Fruit fly (Drosophila melanogaster) whole organism, adult: ENCODE measurements around the gene spict.

Experiments
- CG11617 ChIP-seq: fragments of 200-800 bp; sonication (Bioruptor generic); optimal IDR thresholded peaks from 2 replicates; lab custom pipeline; 2017; ENCODE audit warnings: mild to moderate bottlenecking, missing biosample characterization, missing genetic modification reagents, missing genetic modification characterization
- CG12768 ChIP-seq: fragments of 200-800 bp; sonication (Bioruptor generic); optimal IDR thresholded peaks from 2 replicates; lab custom pipeline; 2017; ENCODE audit warnings: missing biosample characterization, missing genetic modification characterization, mild to moderate bottlenecking, moderate library complexity, missing genetic modification reagents
- CG14711 ChIP-seq: fragments of 200-800 bp; sonication (Bioruptor generic); optimal IDR thresholded peaks from 2 replicates; lab custom pipeline; 2018; ENCODE audit warnings: missing biosample characterization, mild to moderate bottlenecking, missing genetic modification characterization, moderate library complexity
- CG1620 ChIP-seq: fragments of 200-800 bp; sonication (Bioruptor generic); optimal IDR thresholded peaks from 2 replicates; lab custom pipeline; 2016; ENCODE audit warnings: missing biosample characterization, missing genetic modification characterization
- CG33017 ChIP-seq: fragments of 200-800 bp; sonication (Bioruptor generic); optimal IDR thresholded peaks from 2 replicates; lab custom pipeline; 2018; ENCODE audit warnings: missing biosample characterization, mild to moderate bottlenecking, missing genetic modification characterization, moderate library complexity
- CG5204 ChIP-seq: fragments of 200-800 bp; sonication (Bioruptor generic); optimal IDR thresholded peaks from 2 replicates; lab custom pipeline; 2016; ENCODE audit warnings: missing biosample characterization, missing genetic modification characterization
- CG7045 ChIP-seq: fragments of 200-800 bp; sonication (Bioruptor generic); optimal IDR thresholded peaks from 2 replicates; lab custom pipeline; 2017; ENCODE audit warnings: missing biosample characterization, mild to moderate bottlenecking, missing genetic modification characterization
- CG7101 ChIP-seq: fragments of 200-800 bp; sonication (Bioruptor generic); optimal IDR thresholded peaks from 2 replicates; lab custom pipeline; 2018; ENCODE audit warnings: missing biosample characterization, mild to moderate bottlenecking, missing genetic modification characterization, moderate library complexity
- Clk ChIP-seq: fragments of 200-800 bp; sonication (Bioruptor generic); optimal IDR thresholded peaks from 2 replicates; lab custom pipeline; 2017; ENCODE audit warnings: missing biosample characterization, missing genetic modification characterization
- Crg-1 ChIP-seq: fragments of 200-800 bp; sonication (Bioruptor generic); optimal IDR thresholded peaks from 2 replicates; lab custom pipeline; 2016; ENCODE audit warnings: missing biosample characterization, missing genetic modification characterization
- Hr96 ChIP-seq: fragments of 200-800 bp; sonication (Bioruptor generic); optimal IDR thresholded peaks from 2 replicates; lab custom pipeline; 2016; ENCODE audit warnings: missing biosample characterization, missing genetic modification characterization
- Mnt ChIP-seq: fragments of 200-800 bp; sonication (Bioruptor generic); optimal IDR thresholded peaks from 2 replicates; lab custom pipeline; 2016; ENCODE audit warnings: missing biosample characterization, mild to moderate bottlenecking, missing genetic modification characterization
- bab1 ChIP-seq: fragments of 200-800 bp; sonication (Bioruptor generic); optimal IDR thresholded peaks from 3 replicates; lab custom pipeline; 2019; ENCODE audit warnings: missing biosample characterization, mild to moderate bottlenecking, missing genetic modification characterization, moderate library complexity
- cic ChIP-seq: fragments of 200-800 bp; sonication (Bioruptor generic); optimal IDR thresholded peaks from 2 replicates; lab custom pipeline; 2017; ENCODE audit warnings: missing biosample characterization, mild to moderate bottlenecking, missing genetic modification characterization, moderate library complexity
- cnc ChIP-seq, 2 experiments: fragments of >200 bp; optimal IDR thresholded peaks; 2 replicates each; lab custom pipeline; 2017
- kay ChIP-seq: fragments of 200-800 bp; sonication (Bioruptor generic); peaks from one replicate; lab custom pipeline; 2016; ENCODE audit warnings: missing biosample characterization, missing genetic modification characterization, borderline replicate concordance
- pad ChIP-seq: fragments of 200-800 bp; sonication (Bioruptor generic); optimal IDR thresholded peaks from 3 replicates; lab custom pipeline; 2017; ENCODE audit warnings: missing biosample characterization, missing genetic modification characterization, mild to moderate bottlenecking, moderate library complexity, missing genetic modification reagents
- tj ChIP-seq: fragments of 200-800 bp; sonication (Bioruptor generic); optimal IDR thresholded peaks from 3 replicates; lab custom pipeline; 2017; ENCODE audit warnings: missing biosample characterization, mild to moderate bottlenecking, missing genetic modification characterization, moderate library complexity
- toe ChIP-seq: fragments of 200-800 bp; sonication (Bioruptor generic); optimal IDR thresholded peaks from 2 replicates; lab custom pipeline; 2016; ENCODE audit warnings: missing biosample characterization, missing genetic modification characterization

Gene spict

DNA sequence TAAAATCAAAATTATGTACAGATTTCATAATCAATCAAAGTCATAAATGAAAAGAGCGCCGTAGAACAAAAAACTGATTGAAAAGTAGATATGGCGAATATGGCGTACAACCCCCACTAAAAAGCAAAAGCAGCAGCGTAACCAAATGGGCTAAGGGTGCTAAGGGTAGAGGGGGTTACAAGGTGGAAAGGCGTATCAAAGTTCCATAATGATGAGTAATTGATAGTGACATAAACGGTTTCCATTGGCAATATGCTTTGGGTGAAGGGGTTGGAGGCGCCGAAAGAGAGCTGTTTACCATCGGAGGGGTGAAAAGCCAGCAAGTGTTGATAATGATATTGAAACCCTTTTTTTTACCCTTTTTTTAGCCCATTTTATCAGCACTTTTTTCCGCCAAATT is 32.2 kb upstream of the spict start:
- TF ChIP-seq tj (GFP tag; lab: Kevin White, UChicago) (no peak), CG5204 (GFP tag; lab: Kevin White, UChicago) (no peak), kay (GFP tag; lab: Kevin White, UChicago) (no peak), CG11617 (no peak), pad (GFP tag; lab: Kevin White, UChicago) (no peak), cic (GFP tag; lab: Kevin White, UChicago) (no peak)

DNA sequence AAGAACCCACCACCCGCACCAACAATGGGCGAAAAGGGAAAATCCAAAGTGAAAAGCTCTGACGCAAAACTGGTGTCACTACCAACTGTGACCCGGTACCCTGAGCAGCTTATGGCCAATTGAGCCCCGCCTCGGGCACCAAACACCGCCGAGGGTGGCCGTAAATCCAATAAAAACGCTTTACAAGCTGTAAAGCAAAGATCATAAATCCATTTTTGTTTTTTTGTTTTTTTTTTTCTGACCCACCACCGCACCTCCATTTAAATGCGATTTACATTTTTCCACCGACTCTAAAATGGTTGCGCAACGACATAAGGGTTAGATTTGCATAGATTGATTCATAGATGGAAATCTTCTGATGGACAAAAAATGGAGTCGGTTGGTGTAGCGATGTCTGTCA is 30.2 kb upstream of the spict start:
- TF ChIP-seq Crg-1 (GFP tag; lab: Kevin White, UChicago) = no peak
- TF ChIP-seq Mnt (GFP tag; lab: Kevin White, UChicago) = no peak
- TF ChIP-seq CG11617 = no peak
- TF ChIP-seq CG1620 (GFP tag; lab: Kevin White, UChicago) = no peak
- TF ChIP-seq CG12768 = no peak
- TF ChIP-seq kay (GFP tag; lab: Kevin White, UChicago) = no peak

DNA sequence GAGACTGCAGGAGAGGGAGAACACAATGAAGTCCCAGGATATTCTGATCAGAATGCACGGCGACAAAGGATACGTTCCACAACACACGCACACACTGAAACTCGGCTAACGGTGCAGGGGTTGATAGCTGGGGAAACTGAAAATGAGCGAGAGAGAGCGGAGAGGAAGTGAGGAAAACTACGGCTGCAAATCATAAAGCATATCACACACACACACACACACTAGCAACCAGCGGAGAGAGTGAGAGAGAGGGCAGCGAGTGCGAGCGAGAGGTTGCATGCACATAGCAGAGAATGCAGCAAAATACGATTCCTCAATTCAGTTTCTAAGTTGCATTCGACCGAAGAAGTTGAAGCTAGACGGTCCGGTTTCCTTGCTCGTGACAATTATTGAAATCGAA is 26.2 kb upstream of the spict start:
- no peak for TF ChIP-seq CG7101 (tag; lab: Kevin White, UChicago)
- TF ChIP-seq pad (GFP tag; lab: Kevin White, UChicago) = peak; percentile 84

DNA sequence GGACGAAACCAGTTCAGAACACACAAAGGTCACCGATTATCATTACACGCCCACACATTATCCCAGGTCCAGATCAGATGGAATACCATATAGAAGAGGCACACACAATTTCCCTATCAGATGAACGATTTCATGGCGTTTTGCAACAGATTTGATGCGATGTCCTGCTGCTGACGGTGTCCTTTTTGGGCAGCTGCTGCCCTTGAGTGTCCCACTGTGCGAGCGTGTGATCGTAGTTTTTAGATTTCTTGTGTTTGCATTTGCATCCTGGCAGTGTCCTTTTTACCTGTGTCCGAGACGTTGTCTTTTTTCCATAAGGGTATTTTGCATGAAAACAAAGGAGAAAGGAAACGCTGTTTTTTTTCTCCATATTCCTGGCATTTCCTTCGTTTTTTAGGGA is 25.2 kb upstream of the spict start:
- TF ChIP-seq pad (GFP tag; lab: Kevin White, UChicago) (no peak), cnc (optimal IDR thresholded peaks at IDR 0.05; lab: Kevin White, UChicago) (no peak), CG7101 (tag; lab: Kevin White, UChicago) (no peak), bab1 (no peak), tj (GFP tag; lab: Kevin White, UChicago) (no peak), CG1620 (GFP tag; lab: Kevin White, UChicago) (no peak), CG7045 (no peak), toe (no peak), Crg-1 (GFP tag; lab: Kevin White, UChicago) (no peak), CG14711 (no peak), CG12768 (no peak)

DNA sequence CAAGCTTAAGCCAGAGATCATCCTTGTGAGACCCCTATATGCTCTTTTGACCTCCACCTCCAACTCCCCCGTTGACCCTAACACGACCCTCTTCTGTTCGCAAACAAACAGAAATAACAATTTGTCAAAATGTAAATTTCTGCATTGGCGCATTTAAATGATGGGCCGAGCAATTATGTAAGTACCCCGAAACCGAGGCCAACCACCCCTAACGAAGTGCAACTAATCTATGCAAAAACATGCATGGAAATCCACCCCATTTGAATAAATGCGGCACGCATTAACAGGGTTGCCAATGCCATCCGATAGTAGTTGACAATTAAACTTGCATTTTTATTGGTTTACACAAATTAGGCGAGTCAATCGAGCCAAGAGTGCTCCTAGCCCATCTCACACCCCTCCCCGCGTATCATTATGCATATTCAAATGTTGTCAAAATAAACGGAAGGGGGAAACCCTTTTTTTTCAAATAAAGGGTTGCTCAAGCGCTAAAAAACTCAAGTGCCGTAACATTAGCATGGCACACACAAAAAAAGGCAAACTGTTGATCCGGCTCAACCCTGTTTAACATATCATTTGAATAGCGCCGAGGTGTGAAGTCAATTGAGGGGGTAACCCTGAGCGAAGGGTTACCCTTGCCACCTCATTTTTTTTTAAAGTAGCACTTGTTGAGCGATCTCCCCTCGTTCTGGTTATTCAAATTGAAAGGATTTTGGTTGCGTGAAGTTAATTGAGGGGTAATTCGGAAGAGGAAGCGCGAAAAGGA is 22.7 kb upstream of the spict start:
- TF ChIP-seq CG1620 (GFP tag; lab: Kevin White, UChicago) (no peak), Hr96 (GFP tag; lab: Kevin White, UChicago) (no peak), CG7045 (no peak), kay (GFP tag; lab: Kevin White, UChicago) (no peak), bab1 (no peak)

DNA sequence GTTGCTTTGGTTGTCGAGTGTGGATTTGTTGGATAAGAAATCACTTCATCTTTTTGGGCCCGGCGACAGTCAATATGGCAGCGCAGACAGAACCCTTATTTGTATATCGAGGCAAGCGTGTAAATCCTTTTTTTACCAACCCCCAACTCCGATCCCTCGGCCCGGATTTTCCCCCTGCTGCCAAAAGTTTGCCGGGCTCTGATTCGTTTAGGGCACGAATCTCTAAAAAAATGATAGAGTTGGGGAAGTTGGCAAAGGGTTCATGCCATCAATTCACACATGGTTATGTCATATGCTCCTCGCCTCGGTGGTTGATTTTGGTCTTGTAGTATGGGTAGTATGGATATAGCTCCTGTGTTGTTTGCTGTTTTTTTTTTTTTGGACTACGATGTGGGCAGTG is 17.7 kb upstream of the spict start:
- TF ChIP-seq pad (GFP tag; lab: Kevin White, UChicago) = no peak
- TF ChIP-seq cic (GFP tag; lab: Kevin White, UChicago) = no peak
- no peak for TF ChIP-seq Clk
- no peak for TF ChIP-seq kay (GFP tag; lab: Kevin White, UChicago)
- TF ChIP-seq cnc (optimal IDR thresholded peaks at IDR 0.05; lab: Kevin White, UChicago) = no peak
- TF ChIP-seq tj (GFP tag; lab: Kevin White, UChicago) = no peak
- TF ChIP-seq Mnt (GFP tag; lab: Kevin White, UChicago) = no peak
- TF ChIP-seq Crg-1 (GFP tag; lab: Kevin White, UChicago) = no peak
- no peak for TF ChIP-seq CG5204 (GFP tag; lab: Kevin White, UChicago)
- TF ChIP-seq CG33017 = no peak
- no peak for TF ChIP-seq toe
- TF ChIP-seq CG14711 = no peak
- TF ChIP-seq bab1 = no peak

DNA sequence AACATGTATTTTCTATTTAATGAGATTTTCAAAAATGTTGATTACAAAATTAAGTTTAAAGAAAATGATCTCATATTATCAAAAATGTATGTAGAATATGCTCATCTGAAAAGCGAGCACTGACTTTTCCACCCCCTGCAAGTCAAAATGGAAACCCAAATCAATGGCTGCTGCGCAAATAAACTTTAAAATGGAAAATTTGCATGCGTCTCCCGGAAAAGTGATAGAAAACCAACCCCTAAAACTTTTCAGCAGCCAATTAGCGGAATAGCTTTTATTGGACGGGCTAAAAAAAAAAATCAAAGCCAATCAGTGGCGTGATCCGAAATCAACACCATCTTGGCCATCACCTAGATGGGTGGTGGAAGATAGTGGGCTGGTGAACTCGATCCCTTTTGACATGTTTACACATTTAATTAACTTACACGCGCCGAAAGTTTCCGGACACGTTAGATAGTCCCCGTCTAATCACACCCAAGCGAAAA is 15.2 kb upstream of the spict start:
- TF ChIP-seq CG1620 (GFP tag; lab: Kevin White, UChicago) (no peak), CG14711 (no peak), Crg-1 (GFP tag; lab: Kevin White, UChicago) (no peak), CG7101 (tag; lab: Kevin White, UChicago) (no peak), toe (no peak), pad (GFP tag; lab: Kevin White, UChicago) (no peak), CG33017 (no peak), CG11617 (no peak), Clk (no peak), CG7045 (no peak), kay (GFP tag; lab: Kevin White, UChicago) (no peak), tj (GFP tag; lab: Kevin White, UChicago) (no peak)
